Worm (Caenorhabditis elegans) whole organism, L3 larva: Measurements from ENCODE around the gene srg-11.

ENCODE experiments used
- R02D3.7 ChIP-seq: fragments of 150-350 bp; optimal IDR thresholded peaks from 2 replicates; lab custom pipeline; 2014; ENCODE audit warnings: missing biosample characterization, missing genetic modification characterization
- ZK546.5 ChIP-seq: sonication (generic microtip); optimal IDR thresholded peaks from 2 replicates; lab custom pipeline; 2017; ENCODE audit warnings: missing biosample characterization, missing genetic modification characterization
- aly-2 ChIP-seq: fragments of 150-350 bp; optimal IDR thresholded peaks from 2 replicates; lab custom pipeline; 2014; ENCODE audit warnings: missing biosample characterization, missing genetic modification characterization
- ama-1 ChIP-seq: fragments of 150-350 bp; optimal IDR thresholded peaks from 2 replicates; lab custom pipeline; 2018
- ceh-16 ChIP-seq: sonication (generic microtip); optimal IDR thresholded peaks from 2 replicates; lab custom pipeline; 2017; ENCODE audit warnings: missing biosample characterization, missing genetic modification characterization
- ceh-28 ChIP-seq: fragments of 150-350 bp; optimal IDR thresholded peaks from 2 replicates; lab custom pipeline; 2014; ENCODE audit warnings: missing biosample characterization, missing genetic modification reagents, missing genetic modification characterization
- ceh-82 ChIP-seq: fragments of 150-350 bp; optimal IDR thresholded peaks from 2 replicates; lab custom pipeline; 2014; ENCODE audit warnings: missing biosample characterization, missing genetic modification characterization
- ceh-9 ChIP-seq: sonication (generic microtip); optimal IDR thresholded peaks from 2 replicates; lab custom pipeline; 2018; ENCODE audit warnings: missing biosample characterization, missing genetic modification characterization
- daf-12 ChIP-seq: fragments of 150-350 bp; optimal IDR thresholded peaks from 2 replicates; lab custom pipeline; 2014; ENCODE audit warnings: missing biosample characterization, missing genetic modification reagents, missing genetic modification characterization
- egl-27 ChIP-seq: sonication (generic microtip); optimal IDR thresholded peaks from 4 replicates; lab custom pipeline; 2017; ENCODE audit warnings: missing biosample characterization, missing genetic modification reagents, missing genetic modification characterization
- egl-5 ChIP-seq: fragments of 150-350 bp; optimal IDR thresholded peaks from 2 replicates; lab custom pipeline; 2017; ENCODE audit warnings: missing biosample characterization, missing genetic modification reagents, missing genetic modification characterization, inconsistent platforms
- elt-1 ChIP-seq: fragments of 150-350 bp; optimal IDR thresholded peaks from 2 replicates; lab custom pipeline; 2014; ENCODE audit warnings: missing biosample characterization, missing genetic modification characterization
- elt-2 ChIP-seq: sonication (generic microtip); optimal IDR thresholded peaks from 2 replicates; lab custom pipeline; 2016; ENCODE audit warnings: missing genetic modification reagents, mild to moderate bottlenecking, missing genetic modification characterization, missing compliant biosample characterization
- elt-3 ChIP-seq, 3 experiments: fragments of 150-350 bp in 1 of 3; sonication (generic microtip) in 2 of 3; optimal IDR thresholded peaks; 2 replicates in 2 of 3; 4 replicates in 1 of 3; lab custom pipeline; 2014 to 2017; ENCODE audit warnings: missing biosample characterization in 3 of 3, missing genetic modification characterization in 3 of 3
- eor-1 ChIP-seq, 2 experiments: fragments of 150-350 bp; optimal IDR thresholded peaks; 2 replicates each; lab custom pipeline; 2014 to 2018; ENCODE audit warnings: missing biosample characterization in 2 of 2, missing genetic modification characterization in 2 of 2
- fkh-10 ChIP-seq: sonication (generic microtip); optimal IDR thresholded peaks from 2 replicates; lab custom pipeline; 2017; ENCODE audit warnings: missing biosample characterization, missing genetic modification reagents, missing genetic modification characterization
- fkh-2 ChIP-seq: fragments of 150-350 bp; optimal IDR thresholded peaks from 2 replicates; lab custom pipeline; 2014; ENCODE audit warnings: missing biosample characterization, missing genetic modification reagents, missing genetic modification characterization
- fos-1 ChIP-seq: fragments of 150-350 bp; optimal IDR thresholded peaks from 2 replicates; lab custom pipeline; 2014; ENCODE audit warnings: missing biosample characterization, missing genetic modification characterization
- hmg-11 ChIP-seq: sonication (generic microtip); optimal IDR thresholded peaks from 2 replicates; lab custom pipeline; 2016; ENCODE audit warnings: missing genetic modification characterization, missing compliant biosample characterization
- jun-1 ChIP-seq: fragments of 150-350 bp; optimal IDR thresholded peaks from 2 replicates; lab custom pipeline; 2014; ENCODE audit warnings: missing biosample characterization, missing genetic modification reagents, missing genetic modification characterization
- lin-15B ChIP-seq: fragments of 150-350 bp; optimal IDR thresholded peaks from 2 replicates; lab custom pipeline; 2014; ENCODE audit warnings: missing biosample characterization, missing genetic modification characterization
- lin-39 ChIP-seq: fragments of 150-350 bp; optimal IDR thresholded peaks from 2 replicates; lab custom pipeline; 2018; ENCODE audit warnings: missing biosample characterization, missing genetic modification reagents, missing genetic modification characterization
- lsy-12 ChIP-seq: sonication (generic microtip); optimal IDR thresholded peaks from 2 replicates; lab custom pipeline; 2016; ENCODE audit warnings: mild to moderate bottlenecking, missing genetic modification characterization, missing compliant biosample characterization
- mdl-1 ChIP-seq: fragments of 150-350 bp; optimal IDR thresholded peaks from 2 replicates; lab custom pipeline; 2014; ENCODE audit warnings: missing biosample characterization, missing genetic modification characterization
- mml-1 ChIP-seq: fragments of 150-350 bp; sonication (generic microtip); optimal IDR thresholded peaks from 3 replicates; lab custom pipeline; 2014; ENCODE audit warnings: missing biosample characterization, missing genetic modification characterization
- nfya-1 ChIP-seq: sonication (generic microtip); optimal IDR thresholded peaks from 2 replicates; lab custom pipeline; 2017; ENCODE audit warnings: missing genetic modification characterization, mild to moderate bottlenecking, missing compliant biosample characterization, antibody characterized with exemption, moderate library complexity; ENCODE audit not compliant: insufficient read depth
- nhr-11 ChIP-seq: fragments of 150-350 bp; optimal IDR thresholded peaks from 2 replicates; lab custom pipeline; 2014; ENCODE audit warnings: missing biosample characterization, missing genetic modification characterization
- nhr-12 ChIP-seq: fragments of 150-350 bp; optimal IDR thresholded peaks from 2 replicates; lab custom pipeline; 2014; ENCODE audit warnings: missing biosample characterization, missing genetic modification characterization
- nhr-23 ChIP-seq: fragments of 150-350 bp; optimal IDR thresholded peaks from 2 replicates; lab custom pipeline; 2014; ENCODE audit warnings: missing biosample characterization, missing genetic modification reagents, missing genetic modification characterization
- nhr-237 ChIP-seq: fragments of 150-350 bp; optimal IDR thresholded peaks from 2 replicates; lab custom pipeline; 2014; ENCODE audit warnings: missing biosample characterization, missing genetic modification characterization
- nhr-25 ChIP-seq: sonication (generic microtip); optimal IDR thresholded peaks from 2 replicates; lab custom pipeline; 2017; ENCODE audit warnings: missing biosample characterization, missing genetic modification characterization
- nhr-28 ChIP-seq: fragments of 150-350 bp; optimal IDR thresholded peaks from 2 replicates; lab custom pipeline; 2014; ENCODE audit warnings: missing biosample characterization, missing genetic modification characterization
- nhr-43 ChIP-seq: sonication (generic microtip); optimal IDR thresholded peaks from 2 replicates; lab custom pipeline; 2016; ENCODE audit warnings: mild to moderate bottlenecking, missing genetic modification characterization, missing compliant biosample characterization; ENCODE audit not compliant: poor library complexity, severe bottlenecking
- nhr-67 ChIP-seq: fragments of 150-350 bp; optimal IDR thresholded peaks from 2 replicates; lab custom pipeline; 2014; ENCODE audit warnings: missing biosample characterization, missing genetic modification characterization
- nhr-76 ChIP-seq: fragments of 150-350 bp; sonication (generic microtip); optimal IDR thresholded peaks from 5 replicates; lab custom pipeline; 2014; ENCODE audit warnings: missing biosample characterization, missing genetic modification characterization
- nhr-77 ChIP-seq: fragments of 150-350 bp; optimal IDR thresholded peaks from 2 replicates; lab custom pipeline; 2014; ENCODE audit warnings: missing biosample characterization, missing genetic modification characterization
- pha-4 ChIP-seq: fragments of 150-350 bp; optimal IDR thresholded peaks from 2 replicates; lab custom pipeline; 2014; ENCODE audit warnings: missing biosample characterization, missing genetic modification reagents, missing genetic modification characterization
- pqm-1 ChIP-seq: fragments of 150-350 bp; optimal IDR thresholded peaks from 2 replicates; lab custom pipeline; 2017; ENCODE audit warnings: missing biosample characterization, missing genetic modification characterization, inconsistent platforms
- sea-2 ChIP-seq: fragments of 150-350 bp; sonication (generic microtip); optimal IDR thresholded peaks from 4 replicates; lab custom pipeline; 2014; ENCODE audit warnings: missing biosample characterization, missing genetic modification reagents, missing genetic modification characterization
- skn-1 ChIP-seq: fragments of 150-350 bp; optimal IDR thresholded peaks from 2 replicates; lab custom pipeline; 2014; ENCODE audit warnings: missing biosample characterization, missing genetic modification characterization
- snpc-4 ChIP-seq: fragments of 150-350 bp; optimal IDR thresholded peaks from 2 replicates; lab custom pipeline; 2014; ENCODE audit warnings: missing biosample characterization, missing genetic modification characterization
- tbx-2 ChIP-seq: sonication (generic microtip); optimal IDR thresholded peaks from 2 replicates; lab custom pipeline; 2016; ENCODE audit warnings: mild to moderate bottlenecking, missing genetic modification characterization, missing compliant biosample characterization
- unc-39 ChIP-seq: sonication (generic microtip); optimal IDR thresholded peaks from 4 replicates; lab custom pipeline; 2017; ENCODE audit warnings: missing biosample characterization, missing genetic modification characterization
- unc-62 ChIP-seq: fragments of 150-350 bp; sonication (generic microtip); optimal IDR thresholded peaks from 4 replicates; lab custom pipeline; 2014; ENCODE audit warnings: missing biosample characterization, missing genetic modification reagents, missing genetic modification characterization
- zag-1 ChIP-seq: fragments of 150-350 bp; optimal IDR thresholded peaks from 2 replicates; lab custom pipeline; 2014; ENCODE audit warnings: missing biosample characterization, missing genetic modification characterization
- ztf-11 ChIP-seq: fragments of 150-350 bp; optimal IDR thresholded peaks from 2 replicates; lab custom pipeline; 2014; ENCODE audit warnings: missing biosample characterization, missing genetic modification characterization
- ztf-4 ChIP-seq: fragments of 150-350 bp; optimal IDR thresholded peaks from 2 replicates; lab custom pipeline; 2014; ENCODE audit warnings: missing biosample characterization, missing genetic modification characterization

srg-11 gene

DNA sequence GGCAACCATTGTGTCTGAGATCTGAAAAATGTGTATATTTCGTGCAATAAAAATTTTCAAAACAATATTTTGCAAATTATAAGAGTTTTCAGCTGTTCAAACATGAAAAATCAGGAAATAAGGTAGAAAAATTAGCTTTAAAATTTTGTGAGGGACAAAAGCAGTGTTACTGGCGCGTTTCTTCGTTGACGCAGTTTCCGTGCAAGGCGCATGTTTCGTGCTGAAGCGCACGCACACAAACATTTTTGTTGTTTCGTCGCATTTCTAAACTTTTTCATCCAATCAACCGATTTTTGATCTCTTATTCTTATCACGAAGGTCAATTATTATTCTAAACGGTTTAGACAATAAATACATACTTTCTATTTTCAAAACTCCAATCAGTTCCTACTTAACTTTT, 13.5 kb downstream of the srg-11 start, which contains the start of gene nifk-1:
TSS of gene nifk-1 (minus strand) at position 27 of the 400 bp plus-strand sequence.
- TF ChIP-seq nhr-43 = peak; percentile 6
- no peak for TF ChIP-seq skn-1 (tag; lab: Kevin White, UChicago)
- TF ChIP-seq lin-15B = peak; percentile 70
- no peak for TF ChIP-seq egl-5
- TF ChIP-seq mml-1 (tag; lab: Kevin White, UChicago) = no peak
- TF ChIP-seq ceh-9 = no peak
- no peak for TF ChIP-seq tbx-2
- TF ChIP-seq elt-3 (tag; optimal IDR thresholded peaks at IDR 0.05; lab: Kevin White, UChicago) = no peak
- TF ChIP-seq lsy-12 (tag; lab: Kevin White, UChicago) = no peak
- no peak for TF ChIP-seq ZK546.5 (tag; lab: Kevin White, UChicago)
- TF ChIP-seq elt-1 (tag; lab: Kevin White, UChicago) = no peak
- TF ChIP-seq ztf-4 (tag; lab: Kevin White, UChicago) = no peak
- TF ChIP-seq pqm-1 (tag; lab: Kevin White, UChicago) = peak; percentile 12
- peak; percentile 80 for TF ChIP-seq nhr-23 (tag; lab: Kevin White, UChicago)
- TF ChIP-seq unc-62 (GFP tag; lab: Kevin White, UChicago) = no peak
- TF ChIP-seq nhr-25 (tag; lab: Kevin White, UChicago) = peak; percentile 54
- no peak for TF ChIP-seq fkh-2 (tag; lab: Kevin White, UChicago)
- TF ChIP-seq lin-39 = peak; percentile 55
- peak; percentile 64 for TF ChIP-seq jun-1 (tag; lab: Kevin White, UChicago)
- peak; percentile 65 for TF ChIP-seq nfya-1 (tag; lab: Kevin White, UChicago)
- TF ChIP-seq elt-2 (tag; lab: Kevin White, UChicago) = peak; percentile 67
- TF ChIP-seq ztf-11 (tag; lab: Kevin White, UChicago) = no peak
- no peak for TF ChIP-seq zag-1 (tag; lab: Kevin White, UChicago)
- peak; percentile 80 for TF ChIP-seq snpc-4 (tag; lab: Kevin White, UChicago)
- peak; percentile 1 for TF ChIP-seq ama-1 (lab: Kevin White, UChicago)
- TF ChIP-seq pha-4 = peak; percentile 86
- no peak for TF ChIP-seq nhr-77
- no peak for TF ChIP-seq nhr-67 (tag; lab: Kevin White, UChicago)
- no peak for TF ChIP-seq daf-12 (tag; lab: Kevin White, UChicago)
- TF ChIP-seq aly-2 (tag; lab: Kevin White, UChicago) = no peak
- TF ChIP-seq sea-2 = no peak
- no peak for TF ChIP-seq nhr-12
- TF ChIP-seq egl-27 (tag; lab: Kevin White, UChicago) = no peak
- no peak for TF ChIP-seq fos-1 (tag; lab: Kevin White, UChicago)
- TF ChIP-seq ceh-28 (tag; lab: Kevin White, UChicago) = peak; percentile 8
- no peak for TF ChIP-seq eor-1 (tag; optimal IDR thresholded peaks at IDR 0.05; lab: Kevin White, UChicago)
- no peak for TF ChIP-seq nhr-28 (tag; lab: Kevin White, UChicago)
- TF ChIP-seq nhr-76 (tag; lab: Kevin White, UChicago) = no peak
- no peak for TF ChIP-seq nhr-237
- TF ChIP-seq ceh-16 (tag; lab: Kevin White, UChicago) = no peak
- no peak for TF ChIP-seq ceh-82
- no peak for TF ChIP-seq nhr-11
- TF ChIP-seq R02D3.7 (tag; lab: Kevin White, UChicago) = peak; percentile 8
- peak; percentile 74 for TF ChIP-seq hmg-11 (tag; lab: Kevin White, UChicago)
- no peak for TF ChIP-seq fkh-10 (GFP tag; lab: Kevin White, UChicago)
- no peak for TF ChIP-seq unc-39 (tag; lab: Kevin White, UChicago)
- no peak for TF ChIP-seq mdl-1

- TF ChIP-seq lin-15B (no peak), jun-1 (tag; lab: Kevin White, UChicago) (no peak), fkh-2 (tag; lab: Kevin White, UChicago) (no peak), R02D3.7 (tag; lab: Kevin White, UChicago) (no peak), nhr-23 (tag; lab: Kevin White, UChicago) (no peak), mdl-1 (no peak), sea-2 (no peak), skn-1 (tag; lab: Kevin White, UChicago) (no peak), egl-5 (no peak)
- TF ChIP-seq, all 47 proteins: peak for 0
Measured at ce11 chrIII:4693695-4694094, 13.9 kb downstream of the srg-11 start, which contains the start of gene T04A8.8. TSS of gene T04A8.8 (plus strand) at chrIII:4693995.
